Fruit fly (Drosophila melanogaster) whole organism, embryonic: Measurements from ENCODE around the gene Son.

ENCODE experiments used
- Aef1 ChIP-seq: fragments of 200-800 bp; sonication (Bioruptor generic); IDR thresholded peaks from 3 replicates; pipeline ENCODE4 v1.3.6; 2022; ENCODE audit warnings: missing biosample characterization, missing genetic modification characterization
- Bteb2 ChIP-seq: fragments of 200-800 bp; sonication (Bioruptor generic); optimal IDR thresholded peaks from 2 replicates; lab custom pipeline; 2016; ENCODE audit warnings: missing biosample characterization, missing genetic modification characterization
- CG12219 ChIP-seq: fragments of 200-800 bp; sonication (Bioruptor generic); optimal IDR thresholded peaks from 3 replicates; lab custom pipeline; 2018; ENCODE audit warnings: missing biosample characterization, mild to moderate bottlenecking, missing genetic modification characterization
- CG15269 ChIP-seq: fragments of 200-800 bp; sonication (Bioruptor generic); optimal IDR thresholded peaks from 2 replicates; lab custom pipeline; 2018; ENCODE audit warnings: missing biosample characterization, mild to moderate bottlenecking, missing genetic modification characterization, moderate library complexity
- CG16815 ChIP-seq: fragments of 200-800 bp; sonication (Bioruptor generic); optimal IDR thresholded peaks from 3 replicates; lab custom pipeline; 2017; ENCODE audit warnings: missing biosample characterization, mild to moderate bottlenecking, missing genetic modification characterization
- CG17385 ChIP-seq: fragments of 200-800 bp; sonication (Bioruptor generic); optimal IDR thresholded peaks from 3 replicates; lab custom pipeline; 2018; ENCODE audit warnings: missing biosample characterization, mild to moderate bottlenecking, missing genetic modification characterization
- CG17802 ChIP-seq: fragments of 200-800 bp; sonication (Bioruptor generic); optimal IDR thresholded peaks from 2 replicates; lab custom pipeline; 2018; ENCODE audit warnings: missing biosample characterization, mild to moderate bottlenecking, missing genetic modification characterization, moderate library complexity
- CG2875 ChIP-seq: fragments of 200-800 bp; sonication (Bioruptor generic); optimal IDR thresholded peaks from 2 replicates; lab custom pipeline; 2017; ENCODE audit warnings: missing biosample characterization, mild to moderate bottlenecking, missing genetic modification characterization, missing genetic modification reagents
- CG30431 ChIP-seq: fragments of 200-800 bp; sonication (Bioruptor generic); optimal IDR thresholded peaks from 2 replicates; lab custom pipeline; 2017; ENCODE audit warnings: missing biosample characterization, missing genetic modification characterization
- CG31224 ChIP-seq: fragments of 200-800 bp; sonication (Bioruptor generic); IDR thresholded peaks from 2 replicates; pipeline ENCODE4 v1.3.6; 2022; ENCODE audit warnings: missing biosample characterization, missing genetic modification characterization
- CG31388 ChIP-seq: fragments of 200-800 bp; sonication (Bioruptor generic); optimal IDR thresholded peaks from 2 replicates; lab custom pipeline; 2016; ENCODE audit warnings: missing biosample characterization, missing genetic modification characterization
- CG33557 ChIP-seq: fragments of 200-800 bp; sonication (Bioruptor generic); optimal IDR thresholded peaks from 2 replicates; lab custom pipeline; 2019; ENCODE audit warnings: missing biosample characterization, mild to moderate bottlenecking, missing genetic modification characterization, moderate library complexity
- CG43689 ChIP-seq: fragments of 200-800 bp; sonication (Bioruptor generic); IDR thresholded peaks from 2 replicates; pipeline ENCODE4 v1.3.6; 2022; ENCODE audit warnings: missing biosample characterization, missing genetic modification characterization
- CG4617 ChIP-seq: fragments of 200-800 bp; sonication (Bioruptor generic); optimal IDR thresholded peaks from 3 replicates; lab custom pipeline; 2016; ENCODE audit warnings: missing biosample characterization, missing genetic modification characterization, borderline replicate concordance
- CG6175 ChIP-seq: fragments of 200-800 bp; sonication (Bioruptor generic); IDR thresholded peaks from 3 replicates; pipeline ENCODE4 v1.3.6; 2022; ENCODE audit warnings: missing biosample characterization, missing genetic modification characterization
- CG6765 ChIP-seq: fragments of 200-800 bp; sonication (Bioruptor generic); optimal IDR thresholded peaks from 3 replicates; lab custom pipeline; 2017; ENCODE audit warnings: missing biosample characterization, mild to moderate bottlenecking, missing genetic modification characterization
- CG7786 ChIP-seq: fragments of 200-800 bp; sonication (Bioruptor generic); optimal IDR thresholded peaks from 2 replicates; lab custom pipeline; 2016; ENCODE audit warnings: missing biosample characterization, missing genetic modification characterization
- CG7928 ChIP-seq: fragments of 200-800 bp; sonication (Bioruptor generic); optimal IDR thresholded peaks from 2 replicates; lab custom pipeline; 2017; ENCODE audit warnings: missing biosample characterization, mild to moderate bottlenecking, missing genetic modification characterization
- CG8478 ChIP-seq: fragments of >200 bp; optimal IDR thresholded peaks from 2 replicates; lab custom pipeline; 2018
- CG9797 ChIP-seq: fragments of 200-800 bp; sonication (Bioruptor generic); optimal IDR thresholded peaks from 3 replicates; lab custom pipeline; 2018; ENCODE audit warnings: missing biosample characterization, mild to moderate bottlenecking, missing genetic modification characterization
- CTCF ChIP-seq: fragments of 200-800 bp; sonication (Bioruptor generic); optimal IDR thresholded peaks from 2 replicates; lab custom pipeline; 2017; ENCODE audit warnings: missing biosample characterization, mild to moderate bottlenecking, missing genetic modification characterization, moderate library complexity
- Deaf1 ChIP-seq: fragments of 200-800 bp; optimal IDR thresholded peaks from 3 replicates; lab custom pipeline; 2019; ENCODE audit warnings: missing biosample characterization, mild to moderate bottlenecking, missing genetic modification characterization, moderate library complexity
- Hey ChIP-seq: fragments of 200-800 bp; sonication (Bioruptor generic); optimal IDR thresholded peaks from 3 replicates; lab custom pipeline; 2018; ENCODE audit warnings: missing biosample characterization, mild to moderate bottlenecking, missing genetic modification characterization
- Hr39 ChIP-seq: fragments of >200 bp; optimal IDR thresholded peaks from 2 replicates; lab custom pipeline; 2017
- Meics ChIP-seq: fragments of 200-800 bp; sonication (Bioruptor generic); optimal IDR thresholded peaks from 2 replicates; lab custom pipeline; 2017; ENCODE audit warnings: missing biosample characterization, mild to moderate bottlenecking, missing genetic modification characterization
- NK7.1 ChIP-seq: fragments of 200-800 bp; sonication (Bioruptor generic); optimal IDR thresholded peaks from 3 replicates; lab custom pipeline; 2016; ENCODE audit warnings: missing biosample characterization, missing genetic modification characterization
- Nf-YA ChIP-seq: fragments of 200-800 bp; sonication (Bioruptor generic); IDR thresholded peaks from 2 replicates; pipeline ENCODE4 v1.3.6; 2022; ENCODE audit warnings: missing biosample characterization, missing genetic modification characterization
- Nf-YC ChIP-seq: fragments of 200-800 bp; optimal IDR thresholded peaks from 3 replicates; lab custom pipeline; 2019; ENCODE audit warnings: missing biosample characterization, mild to moderate bottlenecking, missing genetic modification characterization, moderate library complexity
- PHDP ChIP-seq: fragments of 200-800 bp; sonication (Bioruptor generic); optimal IDR thresholded peaks from 3 replicates; lab custom pipeline; 2018; ENCODE audit warnings: missing biosample characterization, mild to moderate bottlenecking, missing genetic modification characterization, moderate library complexity
- Side ChIP-seq: fragments of 200-800 bp; sonication (Bioruptor generic); optimal IDR thresholded peaks from 2 replicates; lab custom pipeline; 2016; ENCODE audit warnings: missing biosample characterization, missing genetic modification characterization
- Sin3A ChIP-seq: fragments of >200 bp; optimal IDR thresholded peaks from 2 replicates; lab custom pipeline; 2018
- Xbp1 ChIP-seq: fragments of 200-800 bp; sonication (Bioruptor generic); optimal IDR thresholded peaks from 3 replicates; lab custom pipeline; 2016; ENCODE audit warnings: missing biosample characterization, mild to moderate bottlenecking, missing genetic modification characterization
- bcd ChIP-seq: fragments of 200-800 bp; sonication (Bioruptor generic); optimal IDR thresholded peaks from 2 replicates; lab custom pipeline; 2017; ENCODE audit warnings: missing biosample characterization, mild to moderate bottlenecking, missing genetic modification characterization
- br ChIP-seq: fragments of >200 bp; optimal IDR thresholded peaks from 2 replicates; lab custom pipeline; 2017
- dati ChIP-seq: fragments of 200-800 bp; sonication (Bioruptor generic); IDR thresholded peaks from 2 replicates; pipeline ENCODE4 v1.3.6; 2022; ENCODE audit warnings: missing biosample characterization, missing genetic modification characterization
- grau ChIP-seq: fragments of 200-800 bp; optimal IDR thresholded peaks from 3 replicates; lab custom pipeline; 2019; ENCODE audit warnings: missing biosample characterization, mild to moderate bottlenecking, missing genetic modification characterization, moderate library complexity
- gt ChIP-seq: fragments of 200-800 bp; sonication (Bioruptor generic); IDR thresholded peaks from 2 replicates; pipeline ENCODE4 v1.3.6; 2022; ENCODE audit warnings: missing biosample characterization, missing genetic modification characterization
- maf-S ChIP-seq: fragments of 200-800 bp; sonication (Bioruptor generic); optimal IDR thresholded peaks from 2 replicates; lab custom pipeline; 2016; ENCODE audit warnings: missing biosample characterization, missing genetic modification characterization
- mam ChIP-seq: fragments of 200-800 bp; sonication (Bioruptor generic); optimal IDR thresholded peaks from 3 replicates; lab custom pipeline; 2016; ENCODE audit warnings: missing biosample characterization, missing genetic modification characterization
- nom ChIP-seq: fragments of 200-800 bp; sonication (Bioruptor generic); optimal IDR thresholded peaks from 2 replicates; lab custom pipeline; 2017; ENCODE audit warnings: missing biosample characterization, missing genetic modification characterization, mild to moderate bottlenecking, moderate library complexity, missing genetic modification reagents
- odd ChIP-seq: fragments of 200-800 bp; sonication (Bioruptor generic); optimal IDR thresholded peaks from 2 replicates; lab custom pipeline; 2017; ENCODE audit warnings: missing biosample characterization, mild to moderate bottlenecking, missing genetic modification characterization
- pnt ChIP-seq: fragments of 200-800 bp; sonication (Bioruptor generic); optimal IDR thresholded peaks from 3 replicates; lab custom pipeline; 2016; ENCODE audit warnings: missing biosample characterization, missing genetic modification characterization
- seq ChIP-seq: fragments of 200-800 bp; sonication (Bioruptor generic); IDR thresholded peaks from 2 replicates; pipeline ENCODE4 v1.3.6; 2022; ENCODE audit warnings: missing biosample characterization, missing genetic modification characterization
- sima ChIP-seq: fragments of 200-800 bp; sonication (Bioruptor generic); optimal IDR thresholded peaks from 2 replicates; lab custom pipeline; 2016; ENCODE audit warnings: missing biosample characterization, missing genetic modification characterization
- slou ChIP-seq: fragments of 200-800 bp; sonication (Bioruptor generic); optimal IDR thresholded peaks from 3 replicates; lab custom pipeline; 2016; ENCODE audit warnings: missing biosample characterization, missing genetic modification characterization
- sqz ChIP-seq: fragments of 200-800 bp; sonication (Bioruptor generic); optimal IDR thresholded peaks from 3 replicates; lab custom pipeline; 2018; ENCODE audit warnings: missing biosample characterization, mild to moderate bottlenecking, missing genetic modification characterization
- ssp ChIP-seq: fragments of 200-800 bp; sonication (Bioruptor generic); IDR thresholded peaks from 2 replicates; pipeline ENCODE4 v1.3.6; 2022; ENCODE audit warnings: missing biosample characterization, missing genetic modification characterization
- tap ChIP-seq: fragments of 200-800 bp; optimal IDR thresholded peaks from 3 replicates; lab custom pipeline; 2019; ENCODE audit warnings: missing biosample characterization, mild to moderate bottlenecking, missing genetic modification characterization, moderate library complexity
- tin ChIP-seq: fragments of 200-800 bp; sonication (Bioruptor generic); optimal IDR thresholded peaks from 3 replicates; lab custom pipeline; 2016; ENCODE audit warnings: missing biosample characterization, missing genetic modification characterization
- tll ChIP-seq, 2 experiments: fragments of 200-800 bp in 1 of 2; fragments of >200 bp in 1 of 2; sonication (Bioruptor generic) in 1 of 2; optimal IDR thresholded peaks; 2 replicates each; lab custom pipeline; 2017 to 2019; ENCODE audit warnings: missing biosample characterization in 2 of 2, missing genetic modification characterization in 2 of 2, mild to moderate bottlenecking in 1 of 2, moderate library complexity in 1 of 2
- zen ChIP-seq: fragments of 200-800 bp; sonication (Bioruptor generic); optimal IDR thresholded peaks from 3 replicates; lab custom pipeline; 2018; ENCODE audit warnings: missing biosample characterization, mild to moderate bottlenecking, missing genetic modification characterization, moderate library complexity
- zfh1 ChIP-seq: fragments of 200-800 bp; sonication (Bioruptor generic); IDR thresholded peaks from 3 replicates; pipeline ENCODE4 v1.3.6; 2022; ENCODE audit warnings: missing biosample characterization, missing genetic modification characterization

Gene Son

DNA sequence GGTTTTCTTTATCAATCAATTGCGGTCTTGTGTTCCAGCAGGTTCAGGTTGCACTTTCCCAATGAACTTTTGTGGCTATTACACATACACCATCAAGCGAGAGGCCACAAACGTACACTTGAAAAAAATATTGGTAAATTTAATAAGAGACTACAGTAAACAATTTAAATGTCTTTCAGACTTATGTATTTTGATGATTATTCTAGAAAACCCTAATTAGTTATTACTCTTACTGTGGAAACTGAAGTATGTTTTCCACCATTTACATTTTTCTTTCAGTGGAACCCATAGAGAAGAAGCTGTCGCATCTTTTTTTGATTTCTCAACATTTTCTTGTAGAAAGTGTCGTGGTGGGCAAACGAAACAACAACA, 43.7 kb upstream of the Son start (continued):
- TF ChIP-seq seq (GFP tag; lab: Robert Waterston, UW) (peak; percentile 82), Bteb2 (GFP tag; lab: Kevin White, UChicago) (peak; percentile 89), Hey (tag; lab: Kevin White, UChicago) (no peak), Deaf1 (no peak), CG4617 (GFP tag; lab: Kevin White, UChicago) (peak; percentile 55), pnt (GFP tag; lab: Kevin White, UChicago) (peak; percentile 92), CG15269 (tag; lab: Kevin White, UChicago) (peak; percentile 95), Side (GFP tag; lab: Kevin White, UChicago) (peak; percentile 87)

- TF ChIP-seq CG43689 (GFP tag; lab: Robert Waterston, UW) = no peak
- peak; percentile 47 for TF ChIP-seq CG17385 (GFP tag; lab: Kevin White, UChicago)
- no peak for TF ChIP-seq CG33557
- no peak for TF ChIP-seq tap (tag; lab: Kevin White, UChicago)
- TF ChIP-seq CG6765 (GFP tag; lab: Kevin White, UChicago) = no peak
- no peak for TF ChIP-seq zfh1 (GFP tag; lab: Robert Waterston, UW)
- TF ChIP-seq Xbp1 = no peak
- TF ChIP-seq CG31388 (GFP tag; lab: Kevin White, UChicago) = no peak
- no peak for TF ChIP-seq gt (GFP tag; lab: Robert Waterston, UW)
- TF ChIP-seq tll (GFP tag; optimal IDR thresholded peaks at IDR 0.05; lab: Kevin White, UChicago) = no peak
- no peak for TF ChIP-seq Hr39 (lab: Kevin White, UChicago)
- no peak for TF ChIP-seq CG9797 (GFP tag; lab: Kevin White, UChicago)
- no peak for TF ChIP-seq CTCF (GFP tag; lab: Kevin White, UChicago)
- TF ChIP-seq sqz (GFP tag; lab: Kevin White, UChicago) = peak; percentile 11
- no peak for TF ChIP-seq zen
- TF ChIP-seq mam = no peak
- no peak for TF ChIP-seq odd (GFP tag; lab: Kevin White, UChicago)
- TF ChIP-seq CG7786 (GFP tag; lab: Kevin White, UChicago) = no peak
- TF ChIP-seq nom = peak; percentile 27
- TF ChIP-seq CG31224 (GFP tag; lab: Robert Waterston, UW) = no peak
- no peak for TF ChIP-seq tin (GFP tag; lab: Kevin White, UChicago)
- no peak for TF ChIP-seq slou (GFP tag; lab: Kevin White, UChicago)
- no peak for TF ChIP-seq bcd (GFP tag; lab: Kevin White, UChicago)
- TF ChIP-seq CG17802 (tag; lab: Kevin White, UChicago) = no peak
- TF ChIP-seq maf-S (GFP tag; lab: Kevin White, UChicago) = no peak
- TF ChIP-seq Nf-YA (GFP tag; lab: Robert Waterston, UW) = no peak
- no peak for TF ChIP-seq Meics (GFP tag; lab: Kevin White, UChicago)
- TF ChIP-seq NK7.1 (GFP tag; lab: Kevin White, UChicago) = no peak
- TF ChIP-seq pnt (GFP tag; lab: Kevin White, UChicago) = no peak
- no peak for TF ChIP-seq CG12219
- peak; percentile 74; the same call in 2 of the 3 replicates for TF ChIP-seq CG6175
- TF ChIP-seq grau (tag; lab: Kevin White, UChicago) = no peak
- no peak for TF ChIP-seq CG16815 (GFP tag; lab: Kevin White, UChicago)
- TF ChIP-seq CG7928 = no peak
- no peak for TF ChIP-seq dati (GFP tag; lab: Robert Waterston, UW)
- no peak for TF ChIP-seq sima (GFP tag; lab: Kevin White, UChicago)
- no peak for TF ChIP-seq Nf-YC
- TF ChIP-seq CG8478 (lab: Kevin White, UChicago) = no peak
- no peak for TF ChIP-seq Sin3A (lab: Kevin White, UChicago)
- no peak for TF ChIP-seq br (lab: Kevin White, UChicago)
- TF ChIP-seq PHDP (tag; lab: Kevin White, UChicago) = no peak
- TF ChIP-seq CG30431 = no peak
- no peak for TF ChIP-seq CG2875 (GFP tag; lab: Kevin White, UChicago)
- TF ChIP-seq Aef1 = no peak
- TF ChIP-seq ssp (GFP tag; lab: Robert Waterston, UW) = no peak
Measured at dm6 chr3R:9534595-9535217, 43.1 kb upstream of the Son start.
